Fruit fly (Drosophila melanogaster) whole organism, embryonic: ENCODE measurements around the gene CG34126.

Experiments
- Asciz ChIP-seq: fragments of 200-800 bp; sonication (Bioruptor generic); optimal IDR thresholded peaks from 2 replicates; lab custom pipeline; 2017; ENCODE audit warnings: missing biosample characterization, mild to moderate bottlenecking, missing genetic modification characterization, missing genetic modification reagents
- Bgb ChIP-seq: fragments of 200-800 bp; sonication (Bioruptor generic); IDR thresholded peaks from 2 replicates; pipeline ENCODE4 v1.3.6; 2022; ENCODE audit warnings: missing biosample characterization, missing genetic modification characterization; ENCODE audit not compliant: partially characterized antibody
- CG10366 ChIP-seq: fragments of 200-800 bp; sonication (Bioruptor generic); IDR thresholded peaks from 2 replicates; pipeline ENCODE4 v1.3.6; 2022; ENCODE audit warnings: missing biosample characterization, missing genetic modification characterization
- CG10543 ChIP-seq: fragments of 200-800 bp; sonication (Bioruptor generic); optimal IDR thresholded peaks from 3 replicates; lab custom pipeline; 2017; ENCODE audit warnings: missing biosample characterization, mild to moderate bottlenecking, missing genetic modification characterization, moderate library complexity
- CG11456 ChIP-seq: fragments of 200-800 bp; sonication (Bioruptor generic); IDR thresholded peaks from 3 replicates; pipeline ENCODE4 v1.3.6; 2022; ENCODE audit warnings: missing biosample characterization, missing genetic modification characterization
- CG11695 ChIP-seq: fragments of 200-800 bp; sonication (Bioruptor generic); IDR thresholded peaks from 3 replicates; pipeline ENCODE4 v1.3.6; 2022; ENCODE audit warnings: missing biosample characterization, missing genetic modification characterization
- CG14050 ChIP-seq: fragments of 200-800 bp; sonication (Bioruptor generic); IDR thresholded peaks from 3 replicates; pipeline ENCODE4 v1.3.6; 2022; ENCODE audit warnings: missing biosample characterization, missing genetic modification characterization
- CG14441 ChIP-seq: fragments of 200-800 bp; sonication (Bioruptor generic); IDR thresholded peaks from 2 replicates; pipeline ENCODE4 v1.3.6; 2022; ENCODE audit warnings: missing biosample characterization, missing genetic modification characterization
- CG14965 ChIP-seq: fragments of 200-800 bp; sonication (Bioruptor generic); optimal IDR thresholded peaks from 2 replicates; lab custom pipeline; 2016; ENCODE audit warnings: missing biosample characterization, missing genetic modification characterization, borderline replicate concordance
- CG17328 ChIP-seq: fragments of 200-800 bp; sonication (Bioruptor generic); IDR thresholded peaks from 2 replicates; pipeline ENCODE4 v1.3.6; 2022; ENCODE audit warnings: missing biosample characterization, missing genetic modification characterization
- CG17612 ChIP-seq: fragments of 200-800 bp; sonication (Bioruptor generic); IDR thresholded peaks from 2 replicates; pipeline ENCODE4 v1.3.6; 2022; ENCODE audit warnings: missing biosample characterization, missing genetic modification characterization
- CG4404 ChIP-seq: fragments of 200-800 bp; sonication (Bioruptor generic); IDR thresholded peaks from 2 replicates; pipeline ENCODE4 v1.3.6; 2022; ENCODE audit warnings: missing biosample characterization, missing genetic modification characterization
- CG7357 ChIP-seq: fragments of 200-800 bp; sonication (Bioruptor generic); IDR thresholded peaks from 3 replicates; pipeline ENCODE4 v1.3.6; 2022; ENCODE audit warnings: missing biosample characterization, missing genetic modification characterization
- CG7963 ChIP-seq: fragments of 200-800 bp; sonication (Bioruptor generic); IDR thresholded peaks from 3 replicates; pipeline ENCODE4 v1.3.6; 2022; ENCODE audit warnings: missing biosample characterization, missing genetic modification characterization; ENCODE audit not compliant: partially characterized antibody
- CG8281 ChIP-seq: fragments of 200-800 bp; sonication (Bioruptor generic); optimal IDR thresholded peaks from 2 replicates; lab custom pipeline; 2018; ENCODE audit warnings: missing biosample characterization, mild to moderate bottlenecking, missing genetic modification characterization, moderate library complexity
- CG8290 ChIP-seq, 3 experiments: fragments of 200-800 bp; sonication (Bioruptor generic); optimal IDR thresholded peaks; 2 replicates each; lab custom pipeline; 2016 to 2019; ENCODE audit warnings: missing biosample characterization in 3 of 3, missing genetic modification characterization in 3 of 3, mild to moderate bottlenecking in 2 of 3, moderate library complexity in 1 of 3
- CG8478 ChIP-seq: fragments of >200 bp; optimal IDR thresholded peaks from 2 replicates; lab custom pipeline; 2018
- CG9797 ChIP-seq: fragments of 200-800 bp; sonication (Bioruptor generic); optimal IDR thresholded peaks from 3 replicates; lab custom pipeline; 2018; ENCODE audit warnings: missing biosample characterization, mild to moderate bottlenecking, missing genetic modification characterization
- CG9932 ChIP-seq: fragments of 200-800 bp; sonication (Bioruptor generic); IDR thresholded peaks from 2 replicates; pipeline ENCODE4 v1.3.6; 2022; ENCODE audit warnings: missing biosample characterization, missing genetic modification characterization
- Dref ChIP-seq: fragments of 200-800 bp; sonication (Bioruptor generic); IDR thresholded peaks from 2 replicates; pipeline ENCODE4 v1.3.6; 2022; ENCODE audit warnings: missing biosample characterization, missing genetic modification characterization
- ERR ChIP-seq: fragments of 200-800 bp; sonication (Bioruptor generic); optimal IDR thresholded peaks from 2 replicates; lab custom pipeline; 2016; ENCODE audit warnings: missing biosample characterization, missing genetic modification characterization
- H15 ChIP-seq: fragments of 200-800 bp; sonication (Bioruptor generic); IDR thresholded peaks from 3 replicates; pipeline ENCODE4 v1.3.6; 2022; ENCODE audit warnings: missing biosample characterization, missing genetic modification characterization
- HLH4C ChIP-seq: fragments of 200-800 bp; sonication (Bioruptor generic); IDR thresholded peaks from 3 replicates; pipeline ENCODE4 v1.3.6; 2022; ENCODE audit warnings: missing biosample characterization, missing genetic modification characterization; ENCODE audit not compliant: partially characterized antibody
- HmgZ ChIP-seq: fragments of 200-800 bp; sonication (Bioruptor generic); optimal IDR thresholded peaks from 2 replicates; lab custom pipeline; 2018; ENCODE audit warnings: missing biosample characterization, mild to moderate bottlenecking, missing genetic modification characterization
- Hmx ChIP-seq: fragments of 200-800 bp; sonication (Bioruptor generic); optimal IDR thresholded peaks from 2 replicates; lab custom pipeline; 2016; ENCODE audit warnings: missing biosample characterization, missing genetic modification characterization
- MBD-R2 ChIP-seq: fragments of 200-800 bp; sonication (Bioruptor generic); IDR thresholded peaks from 2 replicates; pipeline ENCODE4 v1.3.6; 2022; ENCODE audit warnings: missing biosample characterization, missing genetic modification characterization
- Oaz ChIP-seq: fragments of 200-800 bp; sonication (Bioruptor generic); IDR thresholded peaks from 2 replicates; pipeline ENCODE4 v1.3.6; 2022; ENCODE audit warnings: missing biosample characterization, missing genetic modification characterization
- Ssrp ChIP-seq: fragments of 200-800 bp; sonication (Bioruptor generic); optimal IDR thresholded peaks from 2 replicates; lab custom pipeline; 2018; ENCODE audit warnings: missing biosample characterization, mild to moderate bottlenecking, missing genetic modification characterization, moderate library complexity
- Usf ChIP-seq: fragments of 200-800 bp; sonication (Bioruptor generic); optimal IDR thresholded peaks from 2 replicates; lab custom pipeline; 2017; ENCODE audit warnings: missing genotype, missing biosample characterization, missing genetic modification characterization
- YL-1 ChIP-seq: fragments of 200-800 bp; sonication (Bioruptor generic); optimal IDR thresholded peaks from 3 replicates; lab custom pipeline; 2017; ENCODE audit warnings: missing biosample characterization, mild to moderate bottlenecking, missing genetic modification characterization
- abd-A ChIP-seq: fragments of 200-800 bp; sonication (Bioruptor generic); optimal IDR thresholded peaks from 3 replicates; lab custom pipeline; 2019; ENCODE audit warnings: missing biosample characterization, mild to moderate bottlenecking, missing genetic modification characterization, moderate library complexity
- al ChIP-seq: fragments of 200-800 bp; sonication (Bioruptor generic); IDR thresholded peaks from 2 replicates; pipeline ENCODE4 v1.3.6; 2022; ENCODE audit warnings: missing biosample characterization, missing genetic modification characterization
- ara ChIP-seq: fragments of 200-800 bp; sonication (Bioruptor generic); IDR thresholded peaks from 2 replicates; pipeline ENCODE4 v1.3.6; 2022; ENCODE audit warnings: missing biosample characterization, missing genetic modification characterization
- ase ChIP-seq: fragments of 200-800 bp; sonication (Bioruptor generic); IDR thresholded peaks from 3 replicates; pipeline ENCODE4 v1.3.6; 2022; ENCODE audit warnings: missing biosample characterization, missing genetic modification characterization
- cad ChIP-seq: fragments of >200 bp; optimal IDR thresholded peaks from 2 replicates; lab custom pipeline; 2017; ENCODE audit warnings: missing biosample characterization, missing genetic modification characterization
- chm ChIP-seq: fragments of 200-800 bp; sonication (Bioruptor generic); IDR thresholded peaks from 2 replicates; pipeline ENCODE4 v1.3.6; 2022; ENCODE audit warnings: missing biosample characterization, missing genetic modification characterization
- ci ChIP-seq: fragments of 200-800 bp; sonication (Bioruptor generic); IDR thresholded peaks from 3 replicates; pipeline ENCODE4 v1.3.6; 2022; ENCODE audit warnings: missing biosample characterization, missing genetic modification characterization
- croc ChIP-seq: fragments of 200-800 bp; sonication (Bioruptor generic); conservative IDR thresholded peaks from 3 replicates; pipeline ENCODE4 v1.3.6; 2022; ENCODE audit warnings: missing biosample characterization, missing genetic modification characterization
- lmd ChIP-seq: fragments of 200-800 bp; sonication (Bioruptor generic); IDR thresholded peaks from 2 replicates; pipeline ENCODE4 v1.3.6; 2022; ENCODE audit warnings: missing biosample characterization, missing genetic modification characterization
- lola ChIP-seq, 3 experiments: fragments of >200 bp in 2 of 3; fragments of 200-800 bp in 1 of 3; sonication (Bioruptor generic) in 1 of 3; optimal IDR thresholded peaks; 2 replicates each; lab custom pipeline; 2017 to 2019; ENCODE audit warnings: missing biosample characterization in 3 of 3, missing genetic modification characterization in 3 of 3, mild to moderate bottlenecking in 1 of 3, moderate library complexity in 1 of 3
- pnt ChIP-seq: fragments of 200-800 bp; sonication (Bioruptor generic); optimal IDR thresholded peaks from 3 replicates; lab custom pipeline; 2016; ENCODE audit warnings: missing biosample characterization, missing genetic modification characterization
- prd ChIP-seq, 3 experiments: fragments of >200 bp in 2 of 3; fragments of 200-800 bp in 1 of 3; sonication (Bioruptor generic) in 1 of 3; optimal IDR thresholded peaks in 2 of 3; IDR thresholded peaks in 1 of 3; 2 replicates in 2 of 3; 3 replicates in 1 of 3; pipeline versions ENCODE4 v1.3.6 to Lab custom; 2017 to 2022; ENCODE audit warnings: missing biosample characterization in 1 of 3, missing genetic modification characterization in 1 of 3
- pzg ChIP-seq: fragments of 200-800 bp; sonication (Bioruptor generic); optimal IDR thresholded peaks from 3 replicates; lab custom pipeline; 2018; ENCODE audit warnings: missing biosample characterization, mild to moderate bottlenecking, missing genetic modification characterization, moderate library complexity
- rib ChIP-seq: fragments of 200-800 bp; sonication (Bioruptor generic); IDR thresholded peaks from 2 replicates; pipeline ENCODE4 v1.3.6; 2022; ENCODE audit warnings: missing biosample characterization, missing genetic modification characterization
- sens-2 ChIP-seq: fragments of 200-800 bp; sonication (Bioruptor generic); IDR thresholded peaks from 2 replicates; pipeline ENCODE4 v1.3.6; 2022; ENCODE audit warnings: missing biosample characterization, missing genetic modification characterization
- sob ChIP-seq: fragments of 200-800 bp; sonication (Bioruptor generic); IDR thresholded peaks from 2 replicates; pipeline ENCODE4 v1.3.6; 2022; ENCODE audit warnings: missing biosample characterization, missing genetic modification characterization
- sr ChIP-seq: fragments of 200-800 bp; sonication (Bioruptor generic); IDR thresholded peaks from 3 replicates; pipeline ENCODE4 v1.3.6; 2022; ENCODE audit warnings: missing biosample characterization, missing genetic modification characterization
- zfh1 ChIP-seq: fragments of 200-800 bp; sonication (Bioruptor generic); IDR thresholded peaks from 3 replicates; pipeline ENCODE4 v1.3.6; 2022; ENCODE audit warnings: missing biosample characterization, missing genetic modification characterization

The CG34126 gene

DNA sequence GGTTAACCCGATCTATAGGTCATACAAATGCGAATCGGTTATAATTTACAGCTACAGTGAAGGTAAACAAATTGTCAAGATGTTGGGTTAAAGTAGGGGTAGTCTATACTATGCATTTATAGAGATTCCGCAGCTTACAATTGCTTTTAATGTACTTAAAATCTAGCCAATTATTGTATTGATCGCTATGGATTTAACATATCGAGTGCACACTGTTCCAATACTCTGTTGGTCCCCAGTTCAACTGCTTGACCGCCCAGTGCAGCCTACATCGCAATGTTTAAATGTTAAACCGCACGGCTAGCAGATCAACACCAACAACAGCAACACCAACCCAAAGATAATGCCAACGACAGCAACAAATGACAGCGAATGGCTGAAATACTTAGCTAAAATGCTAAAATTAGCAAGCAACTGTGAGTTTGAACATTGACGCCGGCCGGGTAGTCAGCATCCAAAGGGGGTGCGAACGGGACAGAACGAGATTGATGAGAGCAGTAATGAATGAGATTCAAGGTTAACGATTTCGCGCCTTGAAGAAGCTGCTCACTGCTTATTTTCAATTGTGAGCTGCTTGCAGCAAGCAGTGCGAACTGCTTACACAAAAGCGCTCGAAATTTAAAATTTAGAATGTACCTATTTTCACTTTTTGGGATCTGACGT is 19.6 kb downstream of the CG34126 start (continued):
- peak; percentile 89 for TF ChIP-seq CG8290 (GFP tag; optimal IDR thresholded peaks at IDR 0.05; lab: Kevin White, UChicago)
- TF ChIP-seq CG8290 (tag; optimal IDR thresholded peaks at IDR 0.05; lab: Kevin White, UChicago), result peak; percentile 2 to 81
- TF ChIP-seq sens-2 (GFP tag; lab: Robert Waterston, UW), result peak; percentile 36; the same call in 1 of the 2 replicates
- TF ChIP-seq rib (GFP tag; lab: Robert Waterston, UW), result peak; percentile 84
- 0 out of 3 replicates have a peak, but pooled peaks have one; percentile 7 for TF ChIP-seq sr (GFP tag; lab: Robert Waterston, UW)
- TF ChIP-seq Dref (GFP tag; lab: Robert Waterston, UW), result peak; percentile 31; the same call in 1 of the 2 replicates
- TF ChIP-seq CG8478 (lab: Kevin White, UChicago), result peak; percentile 92
- TF ChIP-seq CG9797 (GFP tag; lab: Kevin White, UChicago), result no peak
- peak; percentile 43; the same call in 1 of the 3 replicates for TF ChIP-seq HLH4C (GFP tag; lab: Robert Waterston, UW)
- peak; percentile 6; the same call in 1 of the 3 replicates for TF ChIP-seq CG11695 (GFP tag; lab: Robert Waterston, UW)
- peak; percentile 6 for TF ChIP-seq YL-1 (GFP tag; lab: Kevin White, UChicago)
- TF ChIP-seq abd-A (tag; lab: Kevin White, UChicago), result peak; percentile 91
- TF ChIP-seq pnt (GFP tag; lab: Kevin White, UChicago), result no peak
- peak in 1 of 3 experiments; percentile 55 for TF ChIP-seq lola (GFP tag; optimal IDR thresholded peaks at IDR 0.05; lab: Kevin White, UChicago)
- TF ChIP-seq al (GFP tag; lab: Robert Waterston, UW), result 0 out of 2 replicates have a peak, but pooled peaks have one; percentile 25
- TF ChIP-seq ci (GFP tag; lab: Robert Waterston, UW), result peak; percentile 77
- TF ChIP-seq Hmx (GFP tag; lab: Kevin White, UChicago), result no peak
- no peak for TF ChIP-seq Ssrp
- no peak for TF ChIP-seq CG14965 (GFP tag; lab: Kevin White, UChicago)
- TF ChIP-seq CG9932, result peak; percentile 4; the same call in 1 of the 2 replicates
- peak; percentile 68; the same call in 2 of the 3 replicates for TF ChIP-seq CG11456 (GFP tag; lab: Robert Waterston, UW)
- TF ChIP-seq sob, result 0 out of 2 replicates have a peak, but pooled peaks have one; percentile 9
- peak; percentile 58 for TF ChIP-seq CG8281
- peak; percentile 19; the same call in 2 of the 3 replicates for TF ChIP-seq CG14050 (GFP tag; lab: Robert Waterston, UW)
- TF ChIP-seq CG14441 (GFP tag; lab: Robert Waterston, UW), result peak; percentile 65
- peak; percentile 28; the same call in 1 of the 2 replicates for TF ChIP-seq chm (GFP tag; lab: Robert Waterston, UW)
- peak; percentile 29; the same call in 1 of the 2 replicates for TF ChIP-seq CG4404 (GFP tag; lab: Robert Waterston, UW)
- TF ChIP-seq CG7963 (GFP tag; lab: Robert Waterston, UW), result 0 out of 3 replicates have a peak, but pooled peaks have one; percentile 31
- TF ChIP-seq CG17612, result peak; percentile 44
- TF ChIP-seq prd (optimal IDR thresholded peaks at IDR 0.05; lab: Kevin White, UChicago), result no peak
- TF ChIP-seq prd (GFP tag; IDR thresholded peaks at IDR 0.05; lab: Robert Waterston, UW), result peak; percentile 74
- TF ChIP-seq H15 (GFP tag; lab: Robert Waterston, UW), result peak; percentile 48; the same call in 2 of the 3 replicates
- peak; percentile 20 for TF ChIP-seq lmd (GFP tag; lab: Robert Waterston, UW)
- 0 out of 2 replicates have a peak, but pooled peaks have one; percentile 6 for TF ChIP-seq Oaz (GFP tag; lab: Robert Waterston, UW)
- TF ChIP-seq ara, result peak; percentile 60
- peak; percentile 49 for TF ChIP-seq ERR (GFP tag; lab: Kevin White, UChicago)
- peak; percentile 12; the same call in 2 of the 3 replicates for TF ChIP-seq croc (GFP tag; lab: Robert Waterston, UW)
- peak; percentile 34 for TF ChIP-seq CG10366 (GFP tag; lab: Robert Waterston, UW)
- peak; percentile 64 for TF ChIP-seq CG17328 (GFP tag; lab: Robert Waterston, UW)
- TF ChIP-seq zfh1 (GFP tag; lab: Robert Waterston, UW), result peak; percentile 72
- peak; percentile 47; the same call in 1 of the 2 replicates for TF ChIP-seq MBD-R2 (GFP tag; lab: Robert Waterston, UW)
- TF ChIP-seq CG7357 (GFP tag; lab: Robert Waterston, UW), result no peak; the same call in 2 of the 3 replicates
- TF ChIP-seq HmgZ, result peak; percentile 17
- TF ChIP-seq Bgb (GFP tag; lab: Robert Waterston, UW), result peak; percentile 69
- TF ChIP-seq CG10543 (GFP tag; lab: Kevin White, UChicago), result peak; percentile 64
- peak; percentile 44; the same call in 2 of the 3 replicates for TF ChIP-seq ase
- TF ChIP-seq Usf (GFP tag; lab: Kevin White, UChicago), result no peak
- no peak for TF ChIP-seq Asciz (GFP tag; lab: Kevin White, UChicago)
- peak; percentile 17 for TF ChIP-seq pzg (GFP tag; lab: Kevin White, UChicago)
- peak; percentile 34 for TF ChIP-seq cad (GFP tag; lab: Kevin White, UChicago)
